Fruit fly (Drosophila melanogaster) whole organism, pupa: ENCODE results near the gene Pc.

Experiments
- CG12605 ChIP-seq: fragments of 200-800 bp; sonication (Bioruptor generic); IDR thresholded peaks from 2 replicates; pipeline ENCODE4 v1.3.6; 2022; ENCODE audit warnings: missing biosample characterization, missing genetic modification characterization
- CG9948 ChIP-seq: fragments of 200-800 bp; sonication (Bioruptor generic); optimal IDR thresholded peaks from 2 replicates; lab custom pipeline; 2018; ENCODE audit warnings: missing biosample characterization, mild to moderate bottlenecking, missing genetic modification characterization, moderate library complexity
- EcR ChIP-seq: fragments of 200-800 bp; sonication (Bioruptor generic); optimal IDR thresholded peaks from 3 replicates; lab custom pipeline; 2019; ENCODE audit warnings: missing biosample characterization, missing genetic modification characterization, mild to moderate bottlenecking, moderate library complexity, missing genetic modification reagents

dm6 chr3L:21273504-21273903, 44.3 kb downstream of the Pc start:
- no peak for TF ChIP-seq CG9948
- TF ChIP-seq EcR: no peak
- no peak for TF ChIP-seq CG12605 (GFP tag; lab: Robert Waterston, UW)
